Worm (Caenorhabditis elegans) whole organism, L3 larva: ENCODE results near the gene amt-3.

ENCODE experiments used
- ama-1 ChIP-seq: fragments of 150-350 bp; optimal IDR thresholded peaks from 2 replicates; lab custom pipeline; 2018
- jun-1 ChIP-seq: fragments of 150-350 bp; optimal IDR thresholded peaks from 2 replicates; lab custom pipeline; 2014; ENCODE audit warnings: missing biosample characterization, missing genetic modification reagents, missing genetic modification characterization
- mdl-1 ChIP-seq: fragments of 150-350 bp; optimal IDR thresholded peaks from 2 replicates; lab custom pipeline; 2014; ENCODE audit warnings: missing biosample characterization, missing genetic modification characterization
- nfya-1 ChIP-seq: sonication (generic microtip); optimal IDR thresholded peaks from 2 replicates; lab custom pipeline; 2017; ENCODE audit warnings: missing genetic modification characterization, mild to moderate bottlenecking, missing compliant biosample characterization, antibody characterized with exemption, moderate library complexity; ENCODE audit not compliant: insufficient read depth
- nhr-77 ChIP-seq: fragments of 150-350 bp; optimal IDR thresholded peaks from 2 replicates; lab custom pipeline; 2014; ENCODE audit warnings: missing biosample characterization, missing genetic modification characterization
- snpc-4 ChIP-seq: fragments of 150-350 bp; optimal IDR thresholded peaks from 2 replicates; lab custom pipeline; 2014; ENCODE audit warnings: missing biosample characterization, missing genetic modification characterization
- tbx-2 ChIP-seq: sonication (generic microtip); optimal IDR thresholded peaks from 2 replicates; lab custom pipeline; 2016; ENCODE audit warnings: mild to moderate bottlenecking, missing genetic modification characterization, missing compliant biosample characterization
- unc-39 ChIP-seq: sonication (generic microtip); optimal IDR thresholded peaks from 4 replicates; lab custom pipeline; 2017; ENCODE audit warnings: missing biosample characterization, missing genetic modification characterization

DNA sequence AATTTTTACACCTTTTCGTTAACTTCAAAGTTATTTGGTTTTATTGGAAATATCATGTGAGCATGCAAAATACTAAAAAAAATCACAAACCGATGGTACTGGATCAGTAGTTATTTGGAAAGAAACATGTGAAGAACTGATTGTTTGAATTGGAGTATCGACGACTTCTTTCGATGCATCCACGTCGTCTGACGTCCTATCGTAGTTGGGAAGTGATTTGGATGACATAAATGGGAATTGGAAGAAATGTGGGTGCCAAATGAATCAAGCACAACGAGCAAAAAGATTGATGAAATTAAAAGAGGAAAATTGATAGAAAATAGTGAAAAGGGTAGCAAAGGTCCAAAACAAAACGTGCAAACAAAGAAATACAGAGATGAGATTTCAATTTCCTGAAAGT is 47.7 kb downstream of the amt-3 start, which contains the start of gene shw-1:
- TF ChIP-seq nfya-1 (tag; lab: Kevin White, UChicago) (no peak), unc-39 (tag; lab: Kevin White, UChicago) (no peak), ama-1 (lab: Kevin White, UChicago) (no peak), jun-1 (tag; lab: Kevin White, UChicago) (no peak), snpc-4 (tag; lab: Kevin White, UChicago) (no peak), tbx-2 (tag; lab: Kevin White, UChicago) (no peak), nhr-77 (tag; lab: Kevin White, UChicago) (no peak), mdl-1 (tag; lab: Kevin White, UChicago) (no peak)
